Fruit fly (Drosophila melanogaster): ENCODE results near the gene CG42597.

CG42597 gene

dm6 chr2L:22065243-22065642, at the start of gene CG42597:
CG42597 (minus strand) TSS chr2L:22065343.
- TF ChIP-seq insv (optimal IDR thresholded peaks at IDR 0.05) (no peak), psq (optimal IDR thresholded peaks at IDR 0.05) (no peak), Sin3A (optimal IDR thresholded peaks at IDR 0.05) (no peak), Myc (optimal IDR thresholded peaks at IDR 0.05) (no peak), h (optimal IDR thresholded peaks at IDR 0.05) (no peak), ttk (optimal IDR thresholded peaks at IDR 0.05) (no peak)

- TF ChIP-seq psq (optimal IDR thresholded peaks at IDR 0.05), result no peak
- no peak for TF ChIP-seq Sin3A (optimal IDR thresholded peaks at IDR 0.05)
- TF ChIP-seq ttk (optimal IDR thresholded peaks at IDR 0.05), result no peak
- no peak for TF ChIP-seq h (optimal IDR thresholded peaks at IDR 0.05)
- no peak for TF ChIP-seq insv (optimal IDR thresholded peaks at IDR 0.05)
- no peak for TF ChIP-seq Myc (optimal IDR thresholded peaks at IDR 0.05)
These were observed 43.5 kb upstream of the CG42597 start, which contains the start of gene CG6675 for dm6 chr2L:22108664-22109063. CG6675 (plus strand) TSS chr2L:22108964.

dm6 chr2L:22107204-22107603, 42.1 kb upstream of the CG42597 start, which contains the start of gene CG10834:
CG10834 (minus strand) TSS chr2L:22107304.
- TF ChIP-seq psq (optimal IDR thresholded peaks at IDR 0.05), result no peak
- no peak for TF ChIP-seq Myc (optimal IDR thresholded peaks at IDR 0.05)
- TF ChIP-seq insv (optimal IDR thresholded peaks at IDR 0.05), result no peak

dm6 chr2L:22105412-22105811, 40.3 kb upstream of the CG42597 start, which contains the start of gene CG15219:
CG15219 (minus strand) TSS chr2L:22105512.
- TF ChIP-seq ttk (optimal IDR thresholded peaks at IDR 0.05) (no peak), h (optimal IDR thresholded peaks at IDR 0.05) (no peak), psq (optimal IDR thresholded peaks at IDR 0.05) (no peak), Myc (optimal IDR thresholded peaks at IDR 0.05) (no peak), Sin3A (optimal IDR thresholded peaks at IDR 0.05) (no peak), insv (optimal IDR thresholded peaks at IDR 0.05) (no peak)

- no peak for TF ChIP-seq ttk (optimal IDR thresholded peaks at IDR 0.05)
- TF ChIP-seq Sin3A (optimal IDR thresholded peaks at IDR 0.05), result no peak
- no peak for TF ChIP-seq psq (optimal IDR thresholded peaks at IDR 0.05)
- TF ChIP-seq insv (optimal IDR thresholded peaks at IDR 0.05), result no peak
- no peak for TF ChIP-seq Myc (optimal IDR thresholded peaks at IDR 0.05)
- no peak for TF ChIP-seq h (optimal IDR thresholded peaks at IDR 0.05)
These were observed 39.2 kb upstream of the CG42597 start, which contains the start of gene tplus3b for dm6 chr2L:22104301-22104700. tplus3b (minus strand) TSS chr2L:22104401.

- TF ChIP-seq ttk (optimal IDR thresholded peaks at IDR 0.05), result no peak
- TF ChIP-seq h (optimal IDR thresholded peaks at IDR 0.05), result no peak
- no peak for TF ChIP-seq Sin3A (optimal IDR thresholded peaks at IDR 0.05)
- TF ChIP-seq Myc (optimal IDR thresholded peaks at IDR 0.05), result no peak
- no peak for TF ChIP-seq psq (optimal IDR thresholded peaks at IDR 0.05)
- TF ChIP-seq insv (optimal IDR thresholded peaks at IDR 0.05), result no peak
These were observed 14.2 kb upstream of the CG42597 start, which contains the start of gene ttm3 for dm6 chr2L:22079332-22079731. ttm3 (plus strand) TSS chr2L:22079632.

- no peak for TF ChIP-seq insv (optimal IDR thresholded peaks at IDR 0.05)
- no peak for TF ChIP-seq ttk (optimal IDR thresholded peaks at IDR 0.05)
- no peak for TF ChIP-seq psq (optimal IDR thresholded peaks at IDR 0.05)
- TF ChIP-seq h (optimal IDR thresholded peaks at IDR 0.05), result no peak
- TF ChIP-seq Myc (optimal IDR thresholded peaks at IDR 0.05), result no peak
- TF ChIP-seq Sin3A (optimal IDR thresholded peaks at IDR 0.05), result no peak
These were observed 5.7 kb upstream of the CG42597 start, which contains the start of gene tplus3a for dm6 chr2L:22070844-22071243. tplus3a (plus strand) TSS chr2L:22071144.

- TF ChIP-seq ttk (optimal IDR thresholded peaks at IDR 0.05), result no peak
- no peak for TF ChIP-seq Myc (optimal IDR thresholded peaks at IDR 0.05)
- TF ChIP-seq psq (optimal IDR thresholded peaks at IDR 0.05), result no peak
- TF ChIP-seq Sin3A (optimal IDR thresholded peaks at IDR 0.05), result no peak
- no peak for TF ChIP-seq h (optimal IDR thresholded peaks at IDR 0.05)
- no peak for TF ChIP-seq insv (optimal IDR thresholded peaks at IDR 0.05)
These were observed 5.3 kb downstream of the CG42597 start for dm6 chr2L:22059852-22060251.

dm6 chr2L:22054202-22054601, 10.9 kb downstream of the CG42597 start, which contains the start of gene CG34173:
CG34173 (minus strand) TSS chr2L:22054302.
- TF ChIP-seq insv (optimal IDR thresholded peaks at IDR 0.05), result no peak
- TF ChIP-seq psq (optimal IDR thresholded peaks at IDR 0.05), result no peak
- no peak for TF ChIP-seq Sin3A (optimal IDR thresholded peaks at IDR 0.05)
- TF ChIP-seq h (optimal IDR thresholded peaks at IDR 0.05), result no peak
- no peak for TF ChIP-seq Myc (optimal IDR thresholded peaks at IDR 0.05)
- TF ChIP-seq ttk (optimal IDR thresholded peaks at IDR 0.05), result no peak

- TF ChIP-seq Sin3A (optimal IDR thresholded peaks at IDR 0.05), result no peak
- no peak for TF ChIP-seq insv (optimal IDR thresholded peaks at IDR 0.05)
- no peak for TF ChIP-seq Myc (optimal IDR thresholded peaks at IDR 0.05)
- TF ChIP-seq h (optimal IDR thresholded peaks at IDR 0.05), result no peak
- no peak for TF ChIP-seq psq (optimal IDR thresholded peaks at IDR 0.05)
- TF ChIP-seq ttk (optimal IDR thresholded peaks at IDR 0.05), result no peak
These were observed 21.4 kb downstream of the CG42597 start, which contains the start of gene CG31601 for dm6 chr2L:22043777-22044176. CG31601 (minus strand) TSS chr2L:22043877.

- TF ChIP-seq ttk (optimal IDR thresholded peaks at IDR 0.05) (no peak), h (optimal IDR thresholded peaks at IDR 0.05) (no peak), Myc (optimal IDR thresholded peaks at IDR 0.05) (no peak), insv (optimal IDR thresholded peaks at IDR 0.05) (no peak), psq (optimal IDR thresholded peaks at IDR 0.05) (no peak), Sin3A (optimal IDR thresholded peaks at IDR 0.05) (no peak)
These were observed 27.6 kb downstream of the CG42597 start, which contains the start of gene Grl40a for dm6 chr2L:22037560-22037959. Grl40a (plus strand) TSS chr2L:22037860.

dm6 chr2L:22036877-22037276, 28.3 kb downstream of the CG42597 start:
- no peak for TF ChIP-seq h (optimal IDR thresholded peaks at IDR 0.05)
- no peak for TF ChIP-seq insv (optimal IDR thresholded peaks at IDR 0.05)
- no peak for TF ChIP-seq Myc (optimal IDR thresholded peaks at IDR 0.05)
- TF ChIP-seq psq (optimal IDR thresholded peaks at IDR 0.05), result no peak
- TF ChIP-seq ttk (optimal IDR thresholded peaks at IDR 0.05), result no peak
- TF ChIP-seq Sin3A (optimal IDR thresholded peaks at IDR 0.05), result no peak

- no peak for TF ChIP-seq Myc (optimal IDR thresholded peaks at IDR 0.05)
- TF ChIP-seq psq (optimal IDR thresholded peaks at IDR 0.05), result no peak
- TF ChIP-seq ttk (optimal IDR thresholded peaks at IDR 0.05), result no peak
- TF ChIP-seq h (optimal IDR thresholded peaks at IDR 0.05), result no peak
- no peak for TF ChIP-seq Sin3A (optimal IDR thresholded peaks at IDR 0.05)
- TF ChIP-seq insv (optimal IDR thresholded peaks at IDR 0.05), result no peak
These were observed 40.8 kb downstream of the CG42597 start for dm6 chr2L:22024362-22024761.

Data from Kc167 (cell line).